Fruit fly (Drosophila melanogaster): ENCODE results near the gene Mec2.

Mec2 gene

dm6 chrX:19179696-19180255, 8.1 kb upstream of the Mec2 start, which contains the start of the genes CG7556 and CG7453:
TSS of gene CG7556 (minus strand) at chrX:19179830.
TSS of gene CG7453 (plus strand) at chrX:19180173.
- peak; percentile 69 for TF ChIP-seq noc (tag; optimal IDR thresholded peaks at IDR 0.05)

DNA sequence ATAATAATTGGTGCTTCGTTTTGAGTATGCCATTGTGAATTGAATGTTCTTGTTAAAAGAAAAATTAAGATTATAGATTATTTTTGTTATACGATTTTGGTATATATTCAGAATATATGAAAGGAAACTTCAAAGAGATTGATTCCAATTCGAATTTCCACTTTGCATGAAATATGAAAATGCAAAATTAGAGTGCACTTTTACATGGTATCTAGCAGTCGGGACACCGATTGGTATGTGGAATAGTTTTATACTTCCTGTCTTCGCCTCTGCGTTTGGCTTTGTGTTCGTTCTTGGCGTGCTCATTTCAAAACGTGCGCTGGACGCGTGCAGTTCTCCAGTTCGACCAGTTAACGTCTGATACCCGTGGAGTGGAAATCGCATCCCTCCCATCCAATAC, 4.7 kb upstream of the Mec2 start, which contains the start of gene CG33253:
Gene CG33253, plus strand, starts transcription at position 301 of the 400 bp plus-strand sequence.
- no peak for TF ChIP-seq noc (tag; optimal IDR thresholded peaks at IDR 0.05)

DNA sequence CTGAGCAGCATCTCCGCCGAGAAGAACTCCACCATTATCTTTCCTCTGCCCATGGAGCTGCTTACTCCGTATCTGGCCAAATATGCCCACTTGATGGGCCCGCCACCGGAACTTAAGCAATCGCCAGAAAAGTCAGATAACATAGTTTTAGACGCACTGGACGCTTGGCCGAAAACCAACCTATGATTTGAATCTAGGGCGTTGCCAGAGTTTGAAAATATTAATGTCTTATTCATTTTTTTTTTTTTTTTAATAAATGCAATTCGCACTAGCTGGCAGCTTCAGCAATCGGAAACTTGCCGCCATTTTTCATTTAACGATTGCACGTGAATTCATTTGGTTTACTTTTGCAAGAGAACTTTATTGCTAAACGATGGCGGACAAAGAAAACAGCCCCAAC, 2.1 kb downstream of the Mec2 start, which contains the start of gene HP1D3csd:
Gene HP1D3csd, plus strand, starts transcription at position 312 of the 400 bp plus-strand sequence.
- TF ChIP-seq noc (tag; optimal IDR thresholded peaks at IDR 0.05), result no peak

DNA sequence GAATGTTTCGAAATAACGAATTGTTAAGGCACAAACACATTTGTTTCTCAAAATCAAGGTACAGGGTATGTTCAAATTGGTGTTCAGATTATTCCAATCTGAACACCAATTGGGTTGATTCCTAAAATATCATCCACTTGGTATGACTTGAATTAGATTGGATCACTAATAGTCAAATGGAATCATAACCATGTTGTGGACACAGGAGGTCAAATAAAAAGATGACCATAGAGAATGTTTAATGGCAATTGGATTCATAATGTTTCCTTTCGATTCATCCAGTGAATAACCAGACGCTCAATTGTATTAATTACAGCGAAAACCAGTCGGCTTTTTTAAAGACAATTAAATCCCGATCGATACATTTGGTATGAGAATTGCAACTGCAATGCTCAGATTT, 3.2 kb downstream of the Mec2 start:
- TF ChIP-seq noc (tag; optimal IDR thresholded peaks at IDR 0.05), result no peak

DNA sequence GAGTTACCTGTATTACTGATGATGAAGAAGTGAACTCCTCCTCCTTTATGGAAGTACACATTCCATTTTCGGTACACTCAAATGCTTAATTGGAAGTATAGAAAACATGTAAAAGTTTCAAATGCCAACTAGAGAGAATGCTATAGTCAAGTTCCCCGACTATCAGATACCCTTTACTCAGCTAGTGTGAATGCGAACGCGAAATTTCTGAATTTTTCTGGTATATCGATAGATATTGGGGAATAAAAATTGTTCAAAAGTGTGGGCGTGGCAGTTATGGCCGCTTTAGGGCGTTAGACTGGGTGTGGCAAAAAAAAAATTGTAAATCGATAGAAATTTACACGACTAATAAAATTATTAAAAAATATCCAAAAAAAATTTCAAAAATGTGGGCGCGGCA, 3.8 kb downstream of the Mec2 start:
- TF ChIP-seq noc (tag; optimal IDR thresholded peaks at IDR 0.05), result no peak

dm6 chrX:19193336-19193735, 5.5 kb downstream of the Mec2 start, which contains the start of the genes CG7914 and CG14194:
TSS of gene CG7914 (minus strand) at chrX:19193448.
TSS of gene CG14194 (plus strand) at chrX:19193555.
- TF ChIP-seq noc (tag; optimal IDR thresholded peaks at IDR 0.05), result no peak

DNA sequence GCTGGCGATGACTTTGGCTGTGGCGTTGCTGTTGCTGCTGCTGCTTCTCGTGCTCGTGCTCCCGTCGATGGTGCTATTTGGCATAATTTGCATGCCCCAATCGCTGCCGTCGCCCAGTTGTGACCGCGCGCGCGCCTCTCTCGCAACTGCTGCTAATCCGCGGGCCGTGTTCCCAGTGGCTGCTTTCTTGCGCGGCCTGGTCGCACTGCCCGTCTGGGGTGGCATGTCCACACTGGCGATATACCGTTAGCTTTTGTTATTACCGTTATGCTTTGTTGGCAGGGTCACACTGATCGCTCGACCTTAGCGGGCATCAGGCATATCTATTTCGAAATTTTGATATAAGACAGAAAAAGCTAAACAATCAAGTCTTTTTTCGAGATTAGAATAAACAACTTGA, 13.8 kb downstream of the Mec2 start, which contains the start of gene CG7990:
Gene CG7990, minus strand, starts transcription at position 350 of the 400 bp plus-strand sequence.
- no peak for TF ChIP-seq noc (tag; optimal IDR thresholded peaks at IDR 0.05)

DNA sequence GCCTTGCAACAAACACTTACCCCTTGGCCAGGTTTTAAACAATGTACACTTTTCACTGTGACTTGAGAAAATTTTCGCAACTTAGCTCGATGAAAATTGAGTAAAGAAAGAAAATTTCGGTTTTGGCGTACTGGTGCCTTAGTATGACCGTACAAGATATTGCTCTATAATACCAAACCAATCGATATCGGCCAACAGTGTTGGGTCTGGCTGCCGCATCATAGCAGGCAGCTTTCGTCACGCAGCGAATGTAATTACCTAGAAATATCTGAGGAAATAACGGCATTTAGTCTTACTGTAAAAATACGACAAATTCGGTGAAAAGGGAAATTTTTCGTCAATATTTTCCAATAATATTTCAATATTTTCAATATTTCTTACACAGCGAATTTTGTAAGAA, 20.2 kb downstream of the Mec2 start, which contains the start of gene Ulp1:
Gene Ulp1, minus strand, starts transcription at position 174 of the 400 bp plus-strand sequence.
- no peak for TF ChIP-seq noc (tag; optimal IDR thresholded peaks at IDR 0.05)

DNA sequence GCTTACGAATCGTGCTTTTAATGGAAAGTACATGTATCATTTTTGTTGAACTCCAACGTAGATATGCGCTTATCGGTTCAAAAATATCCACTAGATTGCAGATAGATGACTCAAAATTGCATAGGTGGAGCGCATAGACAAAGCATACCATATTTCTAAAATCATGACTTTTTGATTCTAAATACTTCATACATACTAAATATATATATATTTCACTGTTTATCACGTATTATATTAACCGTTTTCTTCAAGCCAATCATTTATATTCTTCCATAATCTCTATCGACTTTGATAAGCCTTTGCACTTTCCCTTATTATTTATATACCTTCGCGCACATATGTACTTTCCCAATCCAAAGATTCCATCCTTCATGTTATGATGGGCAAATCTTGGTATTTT, 24.1 kb downstream of the Mec2 start, which contains the start of gene CG14195:
Gene CG14195, minus strand, starts transcription at position 101 of the 400 bp plus-strand sequence.
- TF ChIP-seq noc (tag; optimal IDR thresholded peaks at IDR 0.05), result no peak

- TF ChIP-seq noc (tag; optimal IDR thresholded peaks at IDR 0.05), result no peak
Measured at dm6 chrX:19212954-19213353, 25.1 kb downstream of the Mec2 start, which contains the start of gene Mur18B. TSS of gene Mur18B (plus strand) at chrX:19213254.

- no peak for TF ChIP-seq noc (tag; optimal IDR thresholded peaks at IDR 0.05)
Measured at dm6 chrX:19215215-19215614, 27.4 kb downstream of the Mec2 start, which contains the start of gene Muc18B. TSS of gene Muc18B (plus strand) at chrX:19215515.

dm6 chrX:19216671-19217070, 28.8 kb downstream of the Mec2 start:
- peak; percentile 70 for TF ChIP-seq noc (tag; optimal IDR thresholded peaks at IDR 0.05)

DNA sequence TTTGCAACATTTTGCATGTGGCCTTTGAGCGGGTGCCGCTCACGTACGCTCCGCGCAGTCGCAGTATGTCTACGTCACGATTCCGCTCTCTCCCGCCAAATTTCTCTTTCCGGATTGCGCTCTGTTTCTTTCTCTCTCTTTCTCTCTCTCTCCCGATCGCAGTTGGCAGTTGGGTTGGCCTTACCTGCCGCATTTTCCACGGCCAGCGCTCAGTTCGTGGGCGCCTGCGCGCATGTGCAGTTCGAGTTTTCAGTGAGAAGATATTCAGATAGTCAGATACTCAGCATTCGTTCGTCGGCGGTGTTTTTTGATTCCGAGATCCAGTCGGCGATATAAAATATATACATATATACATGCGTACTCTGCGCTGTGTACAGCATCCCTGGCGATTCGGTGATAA, 32.6 kb downstream of the Mec2 start, which contains the start of gene CG7884:
Gene CG7884, plus strand, starts transcription at position 208 of the 400 bp plus-strand sequence.
- TF ChIP-seq noc (tag; optimal IDR thresholded peaks at IDR 0.05), result no peak

DNA sequence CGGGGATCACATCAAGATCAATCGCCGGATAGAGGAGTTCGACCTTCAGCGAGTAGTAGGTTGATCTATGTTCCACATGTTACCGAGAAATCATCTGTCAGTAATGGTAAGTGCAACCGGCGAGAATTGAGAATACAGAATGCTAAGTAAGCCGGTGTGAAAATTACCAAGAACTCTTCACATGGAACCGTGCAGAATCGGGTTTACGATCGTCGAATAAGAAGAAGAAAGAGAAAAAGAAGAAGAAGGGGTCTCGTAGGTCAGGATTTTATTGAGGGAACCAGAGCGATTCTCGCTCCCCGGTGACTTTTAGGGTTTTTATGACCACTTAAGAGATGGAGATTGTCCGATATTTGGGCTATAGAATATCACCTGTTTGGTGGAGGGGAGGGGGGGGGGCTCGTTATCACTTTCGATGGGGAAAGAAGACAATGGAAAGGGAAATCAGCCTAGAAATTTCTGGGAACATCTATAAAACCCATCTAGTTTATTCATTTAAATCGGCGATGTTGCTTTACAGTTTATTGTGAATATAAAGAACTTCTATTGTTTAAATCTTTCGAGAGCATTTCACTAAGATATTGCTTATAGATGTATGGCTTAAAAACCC, 33.2 kb downstream of the Mec2 start:
- no peak for TF ChIP-seq noc (tag; optimal IDR thresholded peaks at IDR 0.05)

- no peak for TF ChIP-seq noc (tag; optimal IDR thresholded peaks at IDR 0.05)
Measured at dm6 chrX:19224580-19225303, 36.9 kb downstream of the Mec2 start.

- no peak for TF ChIP-seq noc (tag; optimal IDR thresholded peaks at IDR 0.05)
Measured at dm6 chrX:19225304-19225640, 37.4 kb downstream of the Mec2 start.
